Fruit fly (Drosophila melanogaster): ENCODE results near the gene Trpgamma.

DNA sequence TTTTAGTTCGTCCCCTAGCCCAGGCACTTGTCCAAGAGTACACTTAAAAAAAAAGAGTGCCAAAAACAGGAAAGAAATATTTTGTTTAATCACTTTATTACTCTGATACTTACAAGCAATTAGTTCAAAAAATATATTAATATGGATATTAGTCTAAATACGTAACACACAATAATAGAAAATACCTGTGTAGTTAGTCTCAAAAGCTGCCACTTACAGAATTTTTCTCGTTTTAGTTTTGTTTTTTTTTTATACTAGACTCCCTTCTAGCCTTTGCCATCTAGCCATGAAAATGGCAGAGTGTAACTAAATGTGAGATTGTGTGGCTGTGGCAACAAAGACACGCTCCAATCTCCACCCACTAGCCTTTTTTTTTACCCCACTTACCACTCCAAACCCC lies 11.4 kb upstream of the Trpgamma start:
- TF ChIP-seq CG8478 (optimal IDR thresholded peaks at IDR 0.05) = no peak
- TF ChIP-seq CTCF (optimal IDR thresholded peaks at IDR 0.05) = no peak
